Fruit fly (Drosophila melanogaster): ENCODE results near the gene Ubc4.

DNA sequence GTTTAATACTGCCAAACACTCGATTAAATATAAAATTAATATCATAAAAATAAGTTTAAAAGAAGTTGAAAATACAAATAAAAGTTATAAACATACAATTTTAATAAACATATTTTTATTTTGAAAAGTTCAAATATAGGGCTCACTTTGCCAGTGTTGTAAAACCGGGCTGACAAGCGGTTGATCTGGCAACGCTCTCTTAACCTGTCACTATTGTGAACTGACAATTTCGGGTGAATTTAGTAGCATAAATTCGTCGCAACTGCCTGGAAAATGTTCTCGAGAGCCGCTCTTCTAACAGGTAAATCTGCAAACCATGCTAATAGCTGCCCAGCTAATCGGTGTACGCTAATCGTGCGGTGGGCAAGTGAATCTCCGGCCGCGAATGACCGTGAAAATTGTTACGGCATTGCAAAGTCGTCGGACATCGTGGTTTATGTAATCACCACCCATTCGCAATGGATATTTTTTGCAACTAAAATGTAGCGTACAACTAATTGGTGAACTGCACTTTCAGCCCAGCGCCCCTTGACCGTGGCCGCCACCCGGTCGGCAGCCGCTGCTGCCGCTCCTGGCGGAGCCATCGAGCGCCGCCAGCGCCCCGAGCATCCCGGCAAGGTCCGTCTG, 31.8 kb downstream of the Ubc4 start, which contains the start of gene ATPsynB:
- TF ChIP-seq CG4496 (GFP tag; IDR thresholded peaks at IDR 0.05) (no peak), CG32121 (GFP tag; IDR thresholded peaks at IDR 0.05) (no peak), gl (tag; optimal IDR thresholded peaks at IDR 0.05) (no peak), CG17806 (tag; optimal IDR thresholded peaks at IDR 0.05) (no peak), CG9948 (tag; optimal IDR thresholded peaks at IDR 0.05) (no peak), EcR (GFP tag; optimal IDR thresholded peaks at IDR 0.05) (no peak), rn (GFP tag; IDR thresholded peaks at IDR 0.05) (no peak)
